Worm (Caenorhabditis elegans) whole organism, L2 larva: ENCODE measurements around the gene aakg-4.

Experiments
- F13H6.1 ChIP-seq: sonication (generic microtip); optimal IDR thresholded peaks from 2 replicates; lab custom pipeline; 2016; ENCODE audit warnings: missing genetic modification characterization, missing compliant biosample characterization
- dmd-4 ChIP-seq: sonication (generic microtip); optimal IDR thresholded peaks from 2 replicates; lab custom pipeline; 2017; ENCODE audit warnings: missing biosample characterization, missing genetic modification characterization
- lin-11 ChIP-seq: fragments of 150-350 bp; sonication (generic microtip); optimal IDR thresholded peaks from 2 replicates; lab custom pipeline; 2014; ENCODE audit warnings: missing biosample characterization, missing genetic modification characterization, inconsistent platforms, mixed read lengths
- nhr-77 ChIP-seq: fragments of 150-350 bp; optimal IDR thresholded peaks from 2 replicates; lab custom pipeline; 2014; ENCODE audit warnings: missing biosample characterization, missing genetic modification characterization
- unc-62 ChIP-seq: fragments of 150-350 bp; optimal IDR thresholded peaks from 2 replicates; lab custom pipeline; 2014; ENCODE audit warnings: missing biosample characterization, missing genetic modification reagents, missing genetic modification characterization
- ztf-11 ChIP-seq: sonication (generic microtip); optimal IDR thresholded peaks from 2 replicates; lab custom pipeline; 2017; ENCODE audit warnings: missing biosample characterization, missing genetic modification characterization
- ztf-4 ChIP-seq: fragments of 150-350 bp; optimal IDR thresholded peaks from 2 replicates; lab custom pipeline; 2014; ENCODE audit warnings: missing biosample characterization, missing genetic modification characterization

- TF ChIP-seq nhr-77 (tag; lab: Kevin White, UChicago), result no peak
- TF ChIP-seq F13H6.1 (tag; lab: Kevin White, UChicago), result no peak
- TF ChIP-seq ztf-4, result no peak
- no peak for TF ChIP-seq lin-11 (tag; lab: Kevin White, UChicago)
- no peak for TF ChIP-seq ztf-11 (tag; lab: Kevin White, UChicago)
- TF ChIP-seq unc-62 (GFP tag; lab: Kevin White, UChicago), result no peak
- no peak for TF ChIP-seq dmd-4 (tag; lab: Kevin White, UChicago)
Observed at ce11 chrX:2359797-2360196, 40.7 kb upstream of the aakg-4 start, which contains the start of gene lgc-40.
